Worm (Caenorhabditis elegans): ENCODE measurements around the gene nft-1.
A peak's percentile ranks its signal among the peaks of the same experiment; 100 is the strongest.

ce11 chrIII:11931960-11932359 is 8.3 kb downstream of the nft-1 start:
- TF ChIP-seq unc-39 (tag; optimal IDR thresholded peaks at IDR 0.05): no peak
- TF ChIP-seq unc-62 (GFP tag; optimal IDR thresholded peaks at IDR 0.05 in 1 of 2): peak in 1 of 2 experiments; percentile 90
- no peak for TF ChIP-seq unc-62 (tag; optimal IDR thresholded peaks at IDR 0.05)
- TF ChIP-seq ceh-82 (tag; optimal IDR thresholded peaks at IDR 0.05): no peak
- no peak for TF ChIP-seq ama-1 (optimal IDR thresholded peaks at IDR 0.05)

All from whole organism, L4 larva.